Fruit fly (Drosophila melanogaster) whole organism, larva: ENCODE measurements around the gene cona.

Experiments used
- noc ChIP-seq: fragments of 200-800 bp; sonication (Bioruptor generic); optimal IDR thresholded peaks from 3 replicates; lab custom pipeline; 2019; ENCODE audit warnings: missing biosample characterization, mild to moderate bottlenecking, missing genetic modification characterization, moderate library complexity

cona gene

DNA sequence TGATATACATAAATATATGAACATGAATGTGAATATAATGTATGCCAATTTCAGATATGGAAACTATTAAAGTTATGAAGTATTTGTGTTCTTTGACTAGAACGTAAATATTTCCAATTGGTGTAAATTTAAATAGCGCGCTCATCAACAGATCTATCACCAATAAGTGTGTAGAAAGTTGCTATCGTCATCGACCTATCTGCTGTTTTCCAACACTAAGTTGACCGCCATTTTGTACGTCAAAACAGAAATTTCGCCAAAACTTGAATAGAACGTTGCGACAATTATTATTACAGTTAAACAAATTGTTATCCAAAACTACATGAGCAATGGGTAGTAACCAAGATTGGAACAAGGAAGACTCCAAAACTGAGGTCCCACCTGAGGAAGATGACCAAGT lies at the start of gene cona:
Gene cona (plus strand): TSS at position 236 of the 400 bp plus-strand sequence.
- no peak for TF ChIP-seq noc (tag; lab: Kevin White, UChicago)

dm6 chr3R:18338493-18338892 lies 47.1 kb upstream of the cona start:
- no peak for TF ChIP-seq noc (tag; lab: Kevin White, UChicago)

- no peak for TF ChIP-seq noc (tag; lab: Kevin White, UChicago)
Measured at dm6 chr3R:18355781-18356180, 29.8 kb upstream of the cona start.

DNA sequence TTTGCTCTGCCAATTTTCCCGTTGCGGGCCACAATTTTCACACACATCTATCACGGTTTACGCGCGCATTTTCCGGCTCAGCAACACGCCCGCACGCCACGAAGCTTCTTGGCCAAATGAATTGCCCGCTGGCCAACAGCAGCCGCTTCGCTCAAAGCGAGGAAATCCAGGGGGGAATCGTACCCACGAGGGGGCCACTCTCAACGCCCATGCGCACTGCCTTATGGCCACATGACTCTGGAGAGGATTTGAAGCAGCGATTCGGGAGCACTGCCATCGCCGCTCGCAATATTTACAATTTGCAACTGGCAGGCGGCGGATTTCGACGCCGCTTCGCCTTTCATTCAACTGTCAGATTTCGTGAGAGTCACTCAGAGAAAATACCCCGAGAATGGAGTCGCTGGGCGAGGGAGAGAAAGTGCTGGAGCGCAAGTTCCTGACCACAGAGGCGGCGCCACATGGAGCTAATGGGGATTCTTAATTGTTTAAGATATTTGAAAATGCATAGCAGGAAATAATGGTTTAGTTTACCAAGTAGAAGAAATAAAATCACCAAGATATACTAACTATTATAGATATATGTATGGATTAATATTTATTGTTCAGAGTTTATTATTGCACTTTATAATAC lies 24.9 kb upstream of the cona start, which contains the start of gene CG15803:
Gene CG15803 (minus strand): TSS at position 99 of the 631 bp plus-strand sequence.
- no peak for TF ChIP-seq noc (tag; lab: Kevin White, UChicago)

- TF ChIP-seq noc (tag; lab: Kevin White, UChicago) = no peak
Measured at dm6 chr3R:18361694-18362093, 23.9 kb upstream of the cona start, which contains the start of gene hmw. Gene hmw (plus strand): TSS chr3R:18361994.

- TF ChIP-seq noc (tag; lab: Kevin White, UChicago) = no peak
Measured at dm6 chr3R:18365978-18366643, 19.5 kb upstream of the cona start, which contains the start of the genes WRNexo and Nup43. Gene WRNexo (minus strand): TSS chr3R:18366162. Gene Nup43 (plus strand): TSS chr3R:18366638.

DNA sequence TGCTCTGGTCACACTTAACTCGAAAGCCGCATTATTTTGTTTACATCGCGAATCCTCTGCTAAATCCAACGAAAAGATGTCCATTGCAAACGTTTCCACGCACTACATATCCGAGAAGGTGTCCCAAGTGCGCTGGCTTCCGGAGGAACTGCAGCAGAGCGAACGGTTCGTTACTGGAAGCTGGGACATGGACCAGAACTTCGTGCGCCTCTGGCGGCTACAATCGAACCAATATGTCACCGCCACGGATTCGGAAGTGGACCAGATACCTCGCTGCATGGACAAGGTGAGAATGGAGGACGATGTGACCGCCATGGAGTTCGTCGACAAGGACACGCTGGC lies 19.0 kb upstream of the cona start:
- no peak for TF ChIP-seq noc (tag; lab: Kevin White, UChicago)

- no peak for TF ChIP-seq noc (tag; lab: Kevin White, UChicago)
Measured at dm6 chr3R:18368595-18368994, 17.0 kb upstream of the cona start.

dm6 chr3R:18371346-18371745 lies 14.3 kb upstream of the cona start:
- no peak for TF ChIP-seq noc (tag; lab: Kevin White, UChicago)

- no peak for TF ChIP-seq noc (tag; lab: Kevin White, UChicago)
Measured at dm6 chr3R:18372688-18373304, 12.8 kb upstream of the cona start, which contains the start of gene gl. Gene gl (minus strand): TSS chr3R:18372738.

DNA sequence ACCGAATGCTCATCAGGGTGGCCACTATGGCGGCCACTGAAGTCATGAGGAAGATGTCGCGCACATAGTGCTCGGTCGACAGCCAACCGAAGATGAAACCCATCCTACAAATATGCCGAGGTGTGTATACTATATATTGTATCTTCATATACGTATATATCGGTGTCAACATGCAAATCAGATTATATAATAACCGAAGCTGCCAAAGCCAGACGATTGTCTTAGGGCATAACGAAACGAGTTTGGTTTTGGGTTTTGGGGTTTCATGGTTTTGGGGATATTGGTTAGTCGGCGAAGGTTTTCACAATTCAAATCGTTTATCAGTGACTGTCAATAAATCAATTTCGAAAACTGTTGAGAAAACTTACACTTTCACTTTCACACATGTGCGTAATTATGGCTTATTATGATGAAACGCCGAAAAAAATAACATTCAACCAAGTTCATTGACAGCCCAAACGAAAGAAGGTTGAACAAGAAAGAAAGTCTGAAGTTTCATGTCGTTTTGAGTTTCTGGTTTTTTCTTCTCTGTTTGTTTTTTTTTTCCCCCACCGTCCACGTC lies 5.3 kb upstream of the cona start:
- no peak for TF ChIP-seq noc (tag; lab: Kevin White, UChicago)

- TF ChIP-seq noc (tag; lab: Kevin White, UChicago) = no peak
Measured at dm6 chr3R:18381014-18381512, 4.6 kb upstream of the cona start, which contains the start of gene CG7675. Gene CG7675 (minus strand): TSS chr3R:18381178.

DNA sequence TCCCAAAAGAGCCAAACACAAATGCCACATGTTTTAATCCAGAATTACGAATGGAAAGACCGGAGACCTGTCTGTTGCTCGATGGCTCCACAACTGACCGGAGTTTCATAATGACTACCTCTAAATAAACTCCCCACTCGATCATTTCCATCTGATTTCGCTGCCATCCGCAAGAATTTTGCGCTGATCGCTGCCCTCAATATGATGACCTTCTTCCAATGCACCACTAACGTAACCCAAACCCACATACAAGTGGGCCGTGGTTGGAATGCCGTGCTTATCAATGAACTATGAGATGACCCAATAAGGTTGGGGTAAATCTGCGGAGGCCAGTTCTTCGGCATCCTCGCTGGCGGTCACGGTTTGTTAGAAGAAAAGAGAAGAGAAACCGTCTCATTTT lies 656 bp upstream of the cona start, which contains the start of gene CG14309:
Gene CG14309 (minus strand): TSS at position 101 of the 400 bp plus-strand sequence.
- TF ChIP-seq noc (tag; lab: Kevin White, UChicago) = no peak

DNA sequence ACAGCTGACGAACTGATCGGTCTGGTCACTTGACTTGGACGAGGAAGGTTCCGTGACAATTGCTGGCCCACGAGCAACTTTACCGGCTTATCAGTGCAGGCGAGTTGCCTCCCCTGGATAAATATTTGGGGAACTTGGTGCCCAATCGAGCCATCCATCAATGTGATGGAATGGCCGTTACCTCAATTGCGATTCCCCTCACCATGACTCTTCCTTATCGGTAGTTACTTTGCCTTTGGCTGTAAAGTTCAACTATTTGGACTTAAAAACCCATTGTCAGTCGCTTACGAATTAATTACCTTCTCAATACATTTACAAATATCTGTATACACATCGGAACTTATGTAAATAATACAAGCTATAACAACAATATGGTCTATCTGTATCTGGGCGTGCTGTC lies 4.2 kb downstream of the cona start, which contains the start of gene Vha100-4:
Gene Vha100-4 (minus strand): TSS at position 16 of the 400 bp plus-strand sequence.
- no peak for TF ChIP-seq noc (tag; lab: Kevin White, UChicago)

DNA sequence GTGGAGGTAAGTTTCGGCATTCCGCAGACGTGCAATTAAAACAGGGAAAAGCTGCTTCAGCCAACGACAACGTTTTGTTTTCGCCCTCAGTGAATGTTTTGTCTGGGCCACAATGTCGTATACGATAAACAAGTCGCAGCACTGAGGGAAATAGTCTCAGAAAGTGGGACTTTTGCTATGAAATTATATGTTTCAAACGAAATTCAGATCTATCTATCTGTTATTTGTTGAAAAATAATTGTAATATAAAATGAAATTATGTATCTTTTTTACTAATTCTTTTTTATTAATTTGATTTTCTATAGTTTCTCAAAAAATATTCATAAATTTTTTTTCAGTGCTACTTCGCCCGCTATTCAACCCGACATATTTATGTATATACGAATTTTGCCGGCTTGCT lies 7.8 kb downstream of the cona start:
- TF ChIP-seq noc (tag; lab: Kevin White, UChicago) = peak; percentile 55

- no peak for TF ChIP-seq noc (tag; lab: Kevin White, UChicago)
Measured at dm6 chr3R:18394876-18395275, 9.2 kb downstream of the cona start.
